Fruit fly (Drosophila melanogaster) whole organism, embryonic: ENCODE data around the gene Ror.

Experiments used
- BEAF-32 ChIP-seq: fragments of 200-800 bp; sonication (Bioruptor generic); optimal IDR thresholded peaks from 3 replicates; lab custom pipeline; 2017; ENCODE audit warnings: missing biosample characterization, missing genetic modification characterization, mild to moderate bottlenecking, moderate library complexity, missing genetic modification reagents
- CG10267 ChIP-seq: fragments of 200-800 bp; sonication (Bioruptor generic); optimal IDR thresholded peaks from 2 replicates; lab custom pipeline; 2018; ENCODE audit warnings: missing biosample characterization, mild to moderate bottlenecking, missing genetic modification characterization, moderate library complexity
- CG12391 ChIP-seq: fragments of 200-800 bp; sonication (Bioruptor generic); optimal IDR thresholded peaks from 3 replicates; lab custom pipeline; 2018; ENCODE audit warnings: missing biosample characterization, mild to moderate bottlenecking, missing genetic modification characterization, moderate library complexity
- CG13296 ChIP-seq: fragments of 200-800 bp; sonication (Bioruptor generic); optimal IDR thresholded peaks from 3 replicates; lab custom pipeline; 2018; ENCODE audit warnings: missing biosample characterization, mild to moderate bottlenecking, missing genetic modification characterization
- CG14014 ChIP-seq: fragments of 200-800 bp; sonication (Bioruptor generic); IDR thresholded peaks from 2 replicates; pipeline ENCODE4 v1.3.6; 2022; ENCODE audit warnings: missing biosample characterization, missing genetic modification characterization
- CG14710 ChIP-seq: fragments of 200-800 bp; sonication (Bioruptor generic); optimal IDR thresholded peaks from 3 replicates; lab custom pipeline; 2019; ENCODE audit warnings: missing biosample characterization, mild to moderate bottlenecking, missing genetic modification characterization, moderate library complexity
- CG15479 ChIP-seq: fragments of 200-800 bp; sonication (Bioruptor generic); optimal IDR thresholded peaks from 3 replicates; lab custom pipeline; 2019; ENCODE audit warnings: missing biosample characterization, mild to moderate bottlenecking, missing genetic modification characterization, moderate library complexity
- CG17802 ChIP-seq: fragments of 200-800 bp; sonication (Bioruptor generic); optimal IDR thresholded peaks from 2 replicates; lab custom pipeline; 2018; ENCODE audit warnings: missing biosample characterization, mild to moderate bottlenecking, missing genetic modification characterization, moderate library complexity
- CG2116 ChIP-seq: fragments of 200-800 bp; sonication (Bioruptor generic); optimal IDR thresholded peaks from 3 replicates; lab custom pipeline; 2018; ENCODE audit warnings: missing biosample characterization, mild to moderate bottlenecking, missing genetic modification characterization
- CG2199 ChIP-seq: fragments of 200-800 bp; sonication (Bioruptor generic); IDR thresholded peaks from 3 replicates; pipeline ENCODE4 v1.3.6; 2022; ENCODE audit warnings: missing biosample characterization, missing genetic modification characterization
- CG2712 ChIP-seq: fragments of 200-800 bp; optimal IDR thresholded peaks from 3 replicates; lab custom pipeline; 2019; ENCODE audit warnings: missing biosample characterization, mild to moderate bottlenecking, missing genetic modification characterization, moderate library complexity
- CG30020 ChIP-seq: fragments of 200-800 bp; optimal IDR thresholded peaks from 2 replicates; lab custom pipeline; 2019; ENCODE audit warnings: missing biosample characterization, mild to moderate bottlenecking, missing genetic modification characterization, moderate library complexity
- CG32532 ChIP-seq: fragments of 200-800 bp; sonication (Bioruptor generic); IDR thresholded peaks from 2 replicates; pipeline ENCODE4 v1.3.6; 2022; ENCODE audit warnings: missing biosample characterization, missing genetic modification characterization
- CG33557 ChIP-seq: fragments of 200-800 bp; sonication (Bioruptor generic); optimal IDR thresholded peaks from 2 replicates; lab custom pipeline; 2019; ENCODE audit warnings: missing biosample characterization, mild to moderate bottlenecking, missing genetic modification characterization, moderate library complexity
- CG34376 ChIP-seq: fragments of 200-800 bp; sonication (Bioruptor generic); optimal IDR thresholded peaks from 2 replicates; lab custom pipeline; 2018; ENCODE audit warnings: missing biosample characterization, mild to moderate bottlenecking, missing genetic modification characterization
- CG6689 ChIP-seq: fragments of 200-800 bp; sonication (Bioruptor generic); IDR thresholded peaks from 2 replicates; pipeline ENCODE4 v1.3.6; 2022; ENCODE audit warnings: missing biosample characterization, missing genetic modification characterization
- Camta ChIP-seq: fragments of 200-800 bp; sonication (Bioruptor generic); optimal IDR thresholded peaks from 2 replicates; lab custom pipeline; 2016; ENCODE audit warnings: missing biosample characterization, missing genetic modification characterization
- Doc2 ChIP-seq: fragments of 200-800 bp; sonication (Bioruptor generic); IDR thresholded peaks from 2 replicates; pipeline ENCODE4 v1.3.6; 2022; ENCODE audit warnings: missing biosample characterization, missing genetic modification characterization
- HLH3B ChIP-seq: fragments of 200-800 bp; sonication (Bioruptor generic); IDR thresholded peaks from 2 replicates; pipeline ENCODE4 v1.3.6; 2022; ENCODE audit warnings: missing biosample characterization, missing genetic modification characterization
- Max ChIP-seq: fragments of 200-800 bp; sonication (Bioruptor generic); optimal IDR thresholded peaks from 2 replicates; lab custom pipeline; 2016; ENCODE audit warnings: missing biosample characterization, mild to moderate bottlenecking, missing genetic modification characterization
- Pdp1 ChIP-seq, 2 experiments: fragments of 200-800 bp; sonication (Bioruptor generic); optimal IDR thresholded peaks; 3 replicates each; lab custom pipeline; 2016; ENCODE audit warnings: missing biosample characterization in 2 of 2, missing genetic modification characterization in 2 of 2, mild to moderate bottlenecking in 1 of 2, moderate library complexity in 1 of 2
- ase ChIP-seq: fragments of 200-800 bp; sonication (Bioruptor generic); IDR thresholded peaks from 3 replicates; pipeline ENCODE4 v1.3.6; 2022; ENCODE audit warnings: missing biosample characterization, missing genetic modification characterization
- cad ChIP-seq: fragments of >200 bp; optimal IDR thresholded peaks from 2 replicates; lab custom pipeline; 2017; ENCODE audit warnings: missing biosample characterization, missing genetic modification characterization
- eve ChIP-seq, 2 experiments: fragments of >200 bp; optimal IDR thresholded peaks; 2 replicates each; lab custom pipeline; 2017; ENCODE audit warnings: missing biosample characterization in 2 of 2, missing genetic modification characterization in 2 of 2
- kah ChIP-seq: fragments of 200-800 bp; sonication (Bioruptor generic); optimal IDR thresholded peaks from 2 replicates; lab custom pipeline; 2018; ENCODE audit warnings: missing biosample characterization, mild to moderate bottlenecking, missing genetic modification characterization
- lilli ChIP-seq: fragments of 200-800 bp; sonication (Bioruptor generic); optimal IDR thresholded peaks from 3 replicates; lab custom pipeline; 2016; ENCODE audit warnings: missing biosample characterization, missing genetic modification characterization
- mam ChIP-seq: fragments of 200-800 bp; sonication (Bioruptor generic); optimal IDR thresholded peaks from 3 replicates; lab custom pipeline; 2016; ENCODE audit warnings: missing biosample characterization, missing genetic modification characterization
- nerfin-1 ChIP-seq: fragments of 200-800 bp; sonication (Bioruptor generic); optimal IDR thresholded peaks from 3 replicates; lab custom pipeline; 2019; ENCODE audit warnings: missing biosample characterization, mild to moderate bottlenecking, missing genetic modification characterization, moderate library complexity
- oc ChIP-seq: fragments of 200-800 bp; sonication (Bioruptor generic); optimal IDR thresholded peaks from 2 replicates; lab custom pipeline; 2018; ENCODE audit warnings: missing biosample characterization, mild to moderate bottlenecking, missing genetic modification characterization, moderate library complexity
- onecut ChIP-seq: fragments of 200-800 bp; sonication (Bioruptor generic); IDR thresholded peaks from 2 replicates; pipeline ENCODE4 v1.3.6; 2022; ENCODE audit warnings: missing biosample characterization, missing genetic modification characterization
- phol ChIP-seq: fragments of 200-800 bp; sonication (Bioruptor generic); optimal IDR thresholded peaks from 3 replicates; lab custom pipeline; 2018; ENCODE audit warnings: missing biosample characterization, mild to moderate bottlenecking, missing genetic modification characterization, moderate library complexity
- pzg ChIP-seq: fragments of 200-800 bp; sonication (Bioruptor generic); optimal IDR thresholded peaks from 3 replicates; lab custom pipeline; 2018; ENCODE audit warnings: missing biosample characterization, mild to moderate bottlenecking, missing genetic modification characterization, moderate library complexity
- row ChIP-seq: fragments of 200-800 bp; sonication (Bioruptor generic); IDR thresholded peaks from 3 replicates; pipeline ENCODE4 v1.3.6; 2022; ENCODE audit warnings: missing biosample characterization, missing genetic modification characterization
- salm ChIP-seq: fragments of 200-800 bp; sonication (Bioruptor generic); optimal IDR thresholded peaks from 2 replicates; lab custom pipeline; 2018; ENCODE audit warnings: missing biosample characterization, mild to moderate bottlenecking, missing genetic modification characterization
- scrt ChIP-seq: fragments of 200-800 bp; sonication (Bioruptor generic); optimal IDR thresholded peaks from 2 replicates; lab custom pipeline; 2018; ENCODE audit warnings: missing biosample characterization, mild to moderate bottlenecking, missing genetic modification characterization, moderate library complexity
- sens ChIP-seq: fragments of 200-800 bp; sonication (Bioruptor generic); peaks from one replicate; lab custom pipeline; 2016; ENCODE audit warnings: missing biosample characterization, missing genetic modification characterization
- so ChIP-seq: fragments of 200-800 bp; sonication (Bioruptor generic); IDR thresholded peaks from 3 replicates; pipeline ENCODE4 v1.3.6; 2022; ENCODE audit warnings: missing biosample characterization, missing genetic modification characterization
- ssp ChIP-seq: fragments of 200-800 bp; sonication (Bioruptor generic); IDR thresholded peaks from 2 replicates; pipeline ENCODE4 v1.3.6; 2022; ENCODE audit warnings: missing biosample characterization, missing genetic modification characterization
- tll ChIP-seq, 2 experiments: fragments of 200-800 bp in 1 of 2; fragments of >200 bp in 1 of 2; sonication (Bioruptor generic) in 1 of 2; optimal IDR thresholded peaks; 2 replicates each; lab custom pipeline; 2017 to 2019; ENCODE audit warnings: missing biosample characterization in 2 of 2, missing genetic modification characterization in 2 of 2, mild to moderate bottlenecking in 1 of 2, moderate library complexity in 1 of 2

Gene Ror

DNA sequence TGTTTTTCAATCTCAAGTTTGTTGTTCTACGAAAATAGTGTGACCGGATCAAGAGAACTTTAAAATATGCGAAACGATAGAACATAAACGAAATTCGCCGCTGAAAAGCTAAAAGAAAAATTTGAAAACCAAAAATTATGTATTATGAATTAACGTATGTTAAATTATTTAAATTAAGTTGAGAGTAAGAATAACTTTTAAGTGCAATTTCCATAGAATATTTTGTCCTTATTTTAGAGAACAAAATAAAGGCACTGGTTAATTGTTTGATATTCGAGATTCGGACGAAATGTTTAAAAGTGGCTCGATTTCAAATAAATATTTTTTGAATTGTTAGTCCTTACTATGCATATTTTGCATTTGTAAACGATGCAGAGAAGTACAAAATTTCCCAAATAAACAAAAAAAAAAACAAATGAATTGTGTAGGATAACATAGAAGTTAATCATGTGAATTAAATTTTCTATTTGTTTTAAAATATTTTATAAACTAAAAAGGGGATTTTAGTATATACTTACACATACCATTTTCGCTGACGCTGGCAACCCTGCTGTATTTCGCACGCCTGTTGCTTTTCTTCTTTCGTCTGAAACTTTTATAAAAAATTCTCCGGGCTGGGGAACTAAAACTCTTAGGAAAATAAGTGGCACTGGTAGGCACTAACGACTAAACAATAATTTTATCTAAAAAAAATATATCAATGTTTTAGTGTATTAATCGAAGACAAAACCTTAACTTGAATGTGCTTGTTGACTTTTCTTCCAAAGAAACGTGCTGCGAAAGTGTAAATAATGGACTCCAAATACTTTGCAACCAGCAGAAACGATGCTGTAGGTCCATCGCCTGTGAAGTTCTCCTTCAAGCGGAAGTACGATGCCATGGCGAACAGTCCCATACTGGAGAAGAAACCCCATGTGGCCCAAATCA lies 40.7 kb upstream of the Ror start, which contains the start of the genes CG5727 and ath (continued):
- peak; percentile 32 for TF ChIP-seq CG12391 (tag; lab: Kevin White, UChicago)
- peak; percentile 72 for TF ChIP-seq sens (GFP tag; lab: Kevin White, UChicago)
- peak; percentile 16; the same call in 1 of the 2 replicates for TF ChIP-seq CG32532 (GFP tag; lab: Robert Waterston, UW)
- TF ChIP-seq so (GFP tag; lab: Robert Waterston, UW): peak; percentile 37; the same call in 1 of the 3 replicates
- peak; percentile 50 for TF ChIP-seq Max
- TF ChIP-seq onecut: no peak
- TF ChIP-seq CG14014 (GFP tag; lab: Robert Waterston, UW): peak; percentile 49; the same call in 1 of the 2 replicates
- peak; percentile 88 for TF ChIP-seq kah (GFP tag; lab: Kevin White, UChicago)
- TF ChIP-seq phol (tag; lab: Kevin White, UChicago): peak; percentile 28
- TF ChIP-seq CG2712: peak; percentile 11
- peak; percentile 13 for TF ChIP-seq pzg (GFP tag; lab: Kevin White, UChicago)
- TF ChIP-seq CG6689: peak; percentile 38; the same call in 1 of the 2 replicates
- no peak for TF ChIP-seq ssp (GFP tag; lab: Robert Waterston, UW)
- no peak for TF ChIP-seq tll (GFP tag; optimal IDR thresholded peaks at IDR 0.05; lab: Kevin White, UChicago)
- peak; percentile 42 for TF ChIP-seq CG14710 (tag; lab: Kevin White, UChicago)
- TF ChIP-seq ase (GFP tag; lab: Robert Waterston, UW): no peak
- peak; percentile 18 for TF ChIP-seq BEAF-32 (GFP tag; lab: Kevin White, UChicago)
- TF ChIP-seq CG17802 (tag; lab: Kevin White, UChicago): no peak
- TF ChIP-seq CG10267 (tag; lab: Kevin White, UChicago): peak; percentile 6
- peak; percentile 63 for TF ChIP-seq row (GFP tag; lab: Robert Waterston, UW)
- TF ChIP-seq CG30020 (tag; lab: Kevin White, UChicago): peak; percentile 32
- no peak for TF ChIP-seq CG2116 (GFP tag; lab: Kevin White, UChicago)
- no peak for TF ChIP-seq Doc2 (GFP tag; lab: Robert Waterston, UW)
- TF ChIP-seq lilli (GFP tag; lab: Kevin White, UChicago): peak; percentile 19
- TF ChIP-seq CG33557 (GFP tag; lab: Kevin White, UChicago): peak; percentile 10
- peak; percentile 7 for TF ChIP-seq CG34376 (GFP tag; lab: Kevin White, UChicago)
- TF ChIP-seq CG13296 (GFP tag; lab: Kevin White, UChicago): peak; percentile 51
- no peak for TF ChIP-seq oc (tag; lab: Kevin White, UChicago)

DNA sequence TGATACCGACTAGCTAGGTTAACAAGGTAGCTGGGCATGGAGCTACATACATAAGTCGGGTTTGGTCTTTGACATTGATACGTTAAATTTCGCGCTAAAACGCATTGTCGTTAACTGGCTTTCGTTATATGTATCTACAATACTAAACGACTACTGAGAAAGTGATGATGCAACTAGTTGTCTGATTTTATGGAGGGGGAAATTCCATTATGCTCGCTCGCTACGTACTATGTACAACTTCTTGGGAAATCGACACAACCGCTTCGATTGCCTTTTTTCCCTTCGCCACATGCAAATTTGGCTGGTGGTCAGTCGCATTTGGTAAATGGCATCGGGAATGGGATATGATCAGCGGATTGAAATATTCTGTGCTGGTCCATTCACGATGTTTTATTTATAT lies 31.6 kb upstream of the Ror start:
- TF ChIP-seq nerfin-1 (tag; lab: Kevin White, UChicago): peak; percentile 52
- TF ChIP-seq Pdp1 (GFP tag; optimal IDR thresholded peaks at IDR 0.05; lab: Kevin White, UChicago): peak in 1 of 2 experiments; percentile 96
- 0 out of 3 replicates have a peak, but pooled peaks have one; percentile 32 for TF ChIP-seq CG2199 (GFP tag; lab: Robert Waterston, UW)
- TF ChIP-seq sens (GFP tag; lab: Kevin White, UChicago): peak; percentile 40
- TF ChIP-seq cad (GFP tag; lab: Kevin White, UChicago): peak; percentile 5
- no peak for TF ChIP-seq mam (GFP tag; lab: Kevin White, UChicago)
- peak; percentile 14 for TF ChIP-seq CG15479
- 0 out of 2 replicates have a peak, but pooled peaks have one; percentile 8 for TF ChIP-seq HLH3B (GFP tag; lab: Robert Waterston, UW)
- no peak for TF ChIP-seq Camta
- TF ChIP-seq salm (tag; lab: Kevin White, UChicago): no peak
- peak; percentile 36 for TF ChIP-seq scrt (GFP tag; lab: Kevin White, UChicago)
- TF ChIP-seq eve (GFP tag; optimal IDR thresholded peaks at IDR 0.05; lab: Kevin White, UChicago): peak in 1 of 2 experiments; percentile 75
